Fruit fly (Drosophila melanogaster): ENCODE results near the gene NetA.

The NetA gene

DNA sequence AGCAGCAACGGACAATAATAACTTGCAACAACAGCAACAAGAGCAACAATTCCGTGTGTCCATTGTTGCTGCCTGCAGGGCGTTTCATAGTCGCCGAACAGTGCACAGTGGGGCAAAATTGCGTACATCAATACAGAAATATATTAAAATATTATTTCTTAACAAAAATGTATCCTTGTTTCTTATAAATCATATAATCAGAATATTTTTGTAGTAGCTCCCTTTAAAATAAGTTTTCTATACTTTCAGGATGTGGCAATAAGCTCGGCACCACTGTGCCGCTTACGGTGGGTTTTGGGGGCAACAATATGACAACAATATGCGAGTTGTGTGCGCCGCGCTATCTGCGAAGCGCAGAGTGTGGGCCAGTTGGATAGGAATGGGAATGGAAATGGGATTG, 41.4 kb downstream of the NetA start (continued):
- TF ChIP-seq CG9932 (GFP tag; IDR thresholded peaks at IDR 0.05) (no peak), fd102C (GFP tag; optimal IDR thresholded peaks at IDR 0.05) (peak; percentile 35), ssp (GFP tag; IDR thresholded peaks at IDR 0.05) (peak; percentile 75), ttk (GFP tag; IDR thresholded peaks at IDR 0.05) (peak; percentile 85), ato (GFP tag; IDR thresholded peaks at IDR 0.05; ENCODE audit: partially characterized antibody) (no peak), CG32772 (GFP tag; IDR thresholded peaks at IDR 0.05) (peak; percentile 82), CG13424 (tag; optimal IDR thresholded peaks at IDR 0.05) (peak; percentile 82), knrl (GFP tag; IDR thresholded peaks at IDR 0.05; ENCODE audit: partially characterized antibody) (no peak), usp (GFP tag; optimal IDR thresholded peaks at IDR 0.05) (no peak), CG13287 (GFP tag; IDR thresholded peaks at IDR 0.05; ENCODE audit: partially characterized antibody) (no peak), NK7.1 (GFP tag; optimal IDR thresholded peaks at IDR 0.05) (no peak), sna (GFP tag; IDR thresholded peaks at IDR 0.05; ENCODE audit: partially characterized antibody) (no peak), C15 (GFP tag; IDR thresholded peaks at IDR 0.05) (peak; percentile 22; the same call in 1 of the 3 replicates), CG11723 (GFP tag; optimal IDR thresholded peaks at IDR 0.05) (peak; percentile 59), zen (tag; optimal IDR thresholded peaks at IDR 0.05) (peak; percentile 75), CG4282 (GFP tag; optimal IDR thresholded peaks at IDR 0.05) (no peak), CG14710 (tag; optimal IDR thresholded peaks at IDR 0.05) (peak; percentile 81), CG34224 (GFP tag; IDR thresholded peaks at IDR 0.05; ENCODE audit: partially characterized antibody) (no peak), sob (GFP tag; IDR thresholded peaks at IDR 0.05) (peak; percentile 60; the same call in 1 of the 2 replicates), slbo (GFP tag; IDR thresholded peaks at IDR 0.05) (peak; percentile 53), CG8944 (GFP tag; optimal IDR thresholded peaks at IDR 0.05) (no peak), CG4404 (GFP tag; IDR thresholded peaks at IDR 0.05) (peak; percentile 69), CG14667 (GFP tag; IDR thresholded peaks at IDR 0.05) (peak; percentile 75), CG11695 (GFP tag; IDR thresholded peaks at IDR 0.05) (peak; percentile 81), Hr39 (optimal IDR thresholded peaks at IDR 0.05) (no peak), Adf1 (GFP tag; IDR thresholded peaks at IDR 0.05) (no peak), twi (tag; optimal IDR thresholded peaks at IDR 0.05) (peak; percentile 67), CG17912 (GFP tag; optimal IDR thresholded peaks at IDR 0.05) (no peak), schlank (tag; optimal IDR thresholded peaks at IDR 0.05) (no peak), CG6689 (GFP tag; IDR thresholded peaks at IDR 0.05) (peak; percentile 89), CG14441 (GFP tag; IDR thresholded peaks at IDR 0.05) (peak; percentile 83), ara (GFP tag; IDR thresholded peaks at IDR 0.05) (peak; percentile 93), Atf6 (GFP tag; IDR thresholded peaks at IDR 0.05) (peak; percentile 50; the same call in 1 of the 2 replicates), CG5245 (GFP tag; optimal IDR thresholded peaks at IDR 0.05) (peak; percentile 74), phol (tag; optimal IDR thresholded peaks at IDR 0.05) (peak; percentile 85), CG4360 (GFP tag; IDR thresholded peaks at IDR 0.05) (peak; percentile 66), CG14050 (GFP tag; IDR thresholded peaks at IDR 0.05) (peak; percentile 60; the same call in 2 of the 3 replicates)

DNA sequence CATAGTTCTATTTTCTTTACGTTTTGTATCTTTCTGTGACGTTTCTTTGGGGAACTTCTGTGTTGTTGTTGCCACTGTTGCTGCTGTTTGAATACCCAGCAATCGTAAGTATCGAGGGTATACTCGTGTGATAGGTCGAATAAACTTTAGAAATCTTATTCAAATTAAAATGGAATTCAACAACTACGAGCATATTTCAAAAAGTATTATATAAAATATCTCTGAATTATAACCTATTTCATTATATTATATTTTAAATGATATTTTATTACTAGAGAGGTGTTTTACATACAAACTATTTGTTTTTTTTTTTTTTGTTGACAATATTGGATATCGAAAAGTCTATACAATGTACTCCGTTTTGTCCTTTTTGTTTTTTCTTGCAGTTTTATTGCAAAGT, 44.5 kb downstream of the NetA start:
- TF ChIP-seq Trl (optimal IDR thresholded peaks at IDR 0.05) (no peak), Trl (GFP tag; optimal IDR thresholded peaks at IDR 0.05) (no peak), Ptx1 (GFP tag; IDR thresholded peaks at IDR 0.05) (no peak), Drgx (GFP tag; IDR thresholded peaks at IDR 0.05) (peak; percentile 28; the same call in 1 of the 2 replicates), CG4360 (GFP tag; IDR thresholded peaks at IDR 0.05) (0 out of 2 replicates have a peak, but pooled peaks have one; percentile 22)

DNA sequence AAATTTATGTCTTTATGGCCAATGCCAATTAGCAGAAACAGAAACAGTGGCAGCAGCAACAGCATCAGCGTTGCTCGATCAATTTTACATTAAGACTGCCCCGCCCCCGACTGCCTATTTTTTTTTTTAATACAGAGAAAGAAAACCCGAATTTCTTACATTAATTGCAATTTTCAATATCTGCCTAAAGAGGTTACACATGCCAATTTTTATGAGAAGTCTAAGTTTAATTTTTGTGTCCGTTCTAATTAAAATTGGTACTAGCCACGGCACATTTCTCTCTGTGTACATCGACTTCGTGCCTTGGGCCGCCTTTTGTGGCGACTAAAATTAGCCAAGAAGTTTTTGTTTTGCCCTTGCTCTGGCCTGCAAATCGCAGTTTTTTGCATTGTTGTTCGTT, 46.9 kb downstream of the NetA start:
- TF ChIP-seq lmd (GFP tag; IDR thresholded peaks at IDR 0.05) (0 out of 2 replicates have a peak, but pooled peaks have one; percentile 13), row (GFP tag; IDR thresholded peaks at IDR 0.05) (0 out of 3 replicates have a peak, but pooled peaks have one; percentile 21), gem (tag; optimal IDR thresholded peaks at IDR 0.05) (peak; percentile 20), stwl (tag; optimal IDR thresholded peaks at IDR 0.05) (no peak), grau (tag; optimal IDR thresholded peaks at IDR 0.05) (no peak), sisA (GFP tag; IDR thresholded peaks at IDR 0.05) (peak; percentile 28; the same call in 1 of the 2 replicates), Drgx (GFP tag; IDR thresholded peaks at IDR 0.05) (peak; percentile 33; the same call in 1 of the 2 replicates), CG34422 (GFP tag; IDR thresholded peaks at IDR 0.05) (0 out of 3 replicates have a peak, but pooled peaks have one; percentile 9), CG17328 (GFP tag; IDR thresholded peaks at IDR 0.05) (0 out of 2 replicates have a peak, but pooled peaks have one; percentile 24), CG9876 (GFP tag; optimal IDR thresholded peaks at IDR 0.05) (no peak), CG13894 (tag; optimal IDR thresholded peaks at IDR 0.05) (no peak), Xbp1 (GFP tag; optimal IDR thresholded peaks at IDR 0.05) (peak; percentile 12), sens (GFP tag) (peak; percentile 56)
